Worm (Caenorhabditis elegans) whole organism, mixed stage, embryonic: Measurements from ENCODE around the gene F11G11.15.
"Not testable (repeated sequence)": the region's sequence is repeated elsewhere in the genome, so short reads cannot be mapped to it uniquely, and the experiment has no call there.

Experiments used
- M03D4.4 ChIP-seq: sonication (generic microtip); optimal IDR thresholded peaks from 2 replicates; lab custom pipeline; 2017; ENCODE audit warnings: mild to moderate bottlenecking, missing genetic modification characterization, missing compliant biosample characterization
- bed-3 ChIP-seq: fragments of 200-800 bp; sonication (Bioruptor generic); optimal IDR thresholded peaks from 3 replicates; lab custom pipeline; 2018; ENCODE audit warnings: mild to moderate bottlenecking, missing genetic modification characterization, moderate library complexity, missing compliant biosample characterization
- blmp-1 ChIP-seq: fragments of 150-350 bp; optimal IDR thresholded peaks from 2 replicates; lab custom pipeline; 2014; ENCODE audit warnings: missing biosample characterization, missing genetic modification characterization
- ceh-39 ChIP-seq: fragments of 150-350 bp; optimal IDR thresholded peaks from 2 replicates; lab custom pipeline; 2014; ENCODE audit warnings: missing biosample characterization, missing genetic modification characterization
- ceh-43 ChIP-seq: fragments of 200-800 bp; sonication (Bioruptor generic); optimal IDR thresholded peaks from 2 replicates; lab custom pipeline; 2018; ENCODE audit warnings: mild to moderate bottlenecking, missing genetic modification characterization, moderate library complexity, missing compliant biosample characterization
- ceh-83 ChIP-seq: fragments of 200-800 bp; sonication (Bioruptor generic); optimal IDR thresholded peaks from 2 replicates; lab custom pipeline; 2018; ENCODE audit warnings: mild to moderate bottlenecking, missing genetic modification characterization, missing compliant biosample characterization
- ces-1 ChIP-seq: fragments of 150-350 bp; optimal IDR thresholded peaks from 2 replicates; lab custom pipeline; 2014; ENCODE audit warnings: missing biosample characterization, missing genetic modification reagents, missing genetic modification characterization
- cnd-1 ChIP-seq: fragments of 200-800 bp; sonication (Bioruptor generic); optimal IDR thresholded peaks from 2 replicates; lab custom pipeline; 2018; ENCODE audit warnings: mild to moderate bottlenecking, missing genetic modification characterization, missing compliant biosample characterization
- drap-1 ChIP-seq: fragments of 200-800 bp; sonication (Bioruptor generic); optimal IDR thresholded peaks from 3 replicates; lab custom pipeline; 2018; ENCODE audit warnings: mild to moderate bottlenecking, missing genetic modification characterization, missing compliant biosample characterization
- elt-1 ChIP-seq: sonication (generic microtip); optimal IDR thresholded peaks from 2 replicates; lab custom pipeline; 2017; ENCODE audit warnings: missing genetic modification characterization, mild to moderate bottlenecking, missing compliant biosample characterization, antibody characterized with exemption, moderate library complexity, borderline replicate concordance; ENCODE audit not compliant: insufficient read depth
- elt-3 ChIP-seq: fragments of 150-350 bp; optimal IDR thresholded peaks from 2 replicates; lab custom pipeline; 2014; ENCODE audit warnings: missing biosample characterization, missing genetic modification characterization
- flh-1 ChIP-seq: fragments of 200-800 bp; sonication (Bioruptor generic); optimal IDR thresholded peaks from 2 replicates; lab custom pipeline; 2018; ENCODE audit warnings: mild to moderate bottlenecking, missing genetic modification characterization, moderate library complexity, missing compliant biosample characterization
- ham-2 ChIP-seq: fragments of 200-800 bp; sonication (Bioruptor generic); optimal IDR thresholded peaks from 2 replicates; lab custom pipeline; 2018; ENCODE audit warnings: mild to moderate bottlenecking, missing genetic modification characterization, missing compliant biosample characterization
- hlh-1 ChIP-seq: fragments of 150-350 bp; optimal IDR thresholded peaks from 2 replicates; lab custom pipeline; 2014; ENCODE audit warnings: missing biosample characterization, missing genetic modification reagents, missing genetic modification characterization
- lin-13 ChIP-seq: fragments of 150-350 bp; optimal IDR thresholded peaks from 2 replicates; lab custom pipeline; 2014; ENCODE audit warnings: missing biosample characterization, missing genetic modification characterization
- lin-32 ChIP-seq: fragments of 200-800 bp; sonication (Bioruptor generic); optimal IDR thresholded peaks from 2 replicates; lab custom pipeline; 2018; ENCODE audit warnings: mild to moderate bottlenecking, missing genetic modification characterization, missing compliant biosample characterization
- lsy-2 ChIP-seq: fragments of 150-350 bp; optimal IDR thresholded peaks from 2 replicates; lab custom pipeline; 2014; ENCODE audit warnings: missing biosample characterization, missing genetic modification characterization
- mab-5 ChIP-seq: fragments of 150-350 bp; optimal IDR thresholded peaks from 2 replicates; lab custom pipeline; 2014; ENCODE audit warnings: missing biosample characterization, missing genetic modification characterization
- mep-1 ChIP-seq: fragments of 150-350 bp; optimal IDR thresholded peaks from 2 replicates; lab custom pipeline; 2017; ENCODE audit warnings: missing biosample characterization, missing genetic modification reagents, missing genetic modification characterization, inconsistent platforms
- mls-2 ChIP-seq: sonication (generic microtip); optimal IDR thresholded peaks from 2 replicates; lab custom pipeline; 2016; ENCODE audit warnings: mild to moderate bottlenecking, missing genetic modification characterization, moderate library complexity, missing compliant biosample characterization
- nhr-12 ChIP-seq: fragments of 150-350 bp; optimal IDR thresholded peaks from 2 replicates; lab custom pipeline; 2014; ENCODE audit warnings: missing biosample characterization, missing genetic modification characterization
- nhr-2 ChIP-seq: fragments of 150-350 bp; optimal IDR thresholded peaks from 2 replicates; lab custom pipeline; 2014; ENCODE audit warnings: missing biosample characterization, missing genetic modification characterization
- nhr-237 ChIP-seq: fragments of 150-350 bp; optimal IDR thresholded peaks from 2 replicates; lab custom pipeline; 2014; ENCODE audit warnings: missing biosample characterization, missing genetic modification characterization
- nhr-28 ChIP-seq: fragments of 150-350 bp; optimal IDR thresholded peaks from 2 replicates; lab custom pipeline; 2014; ENCODE audit warnings: missing biosample characterization, missing genetic modification characterization
- nhr-76 ChIP-seq: sonication (generic microtip); optimal IDR thresholded peaks from 2 replicates; lab custom pipeline; 2017; ENCODE audit warnings: missing biosample characterization, missing genetic modification characterization
- pha-4 ChIP-seq: fragments of 150-350 bp; optimal IDR thresholded peaks from 2 replicates; lab custom pipeline; 2018; ENCODE audit warnings: missing biosample characterization, missing genetic modification reagents, missing genetic modification characterization
- sem-2 ChIP-seq: fragments of 200-800 bp; sonication (Bioruptor generic); optimal IDR thresholded peaks from 2 replicates; lab custom pipeline; 2018; ENCODE audit warnings: mild to moderate bottlenecking, missing genetic modification characterization, missing compliant biosample characterization
- snpc-4 ChIP-seq: fragments of 150-350 bp; optimal IDR thresholded peaks from 2 replicates; lab custom pipeline; 2014; ENCODE audit warnings: missing biosample characterization, missing genetic modification characterization
- sptf-1 ChIP-seq: sonication (generic microtip); optimal IDR thresholded peaks from 2 replicates; lab custom pipeline; 2017; ENCODE audit warnings: mild to moderate bottlenecking, missing genetic modification characterization, moderate library complexity, missing compliant biosample characterization
- tbx-8 ChIP-seq: fragments of 200-800 bp; sonication (Bioruptor generic); optimal IDR thresholded peaks from 2 replicates; lab custom pipeline; 2018; ENCODE audit warnings: mild to moderate bottlenecking, missing genetic modification characterization, moderate library complexity, missing compliant biosample characterization
- unc-120 ChIP-seq: sonication (generic microtip); optimal IDR thresholded peaks from 2 replicates; lab custom pipeline; 2017; ENCODE audit warnings: missing genetic modification characterization, missing compliant biosample characterization; ENCODE audit not compliant: poor library complexity, severe bottlenecking
- unc-39 ChIP-seq: fragments of 150-350 bp; optimal IDR thresholded peaks from 2 replicates; lab custom pipeline; 2014; ENCODE audit warnings: missing biosample characterization, missing genetic modification characterization
- unc-62 ChIP-seq: fragments of 150-350 bp; optimal IDR thresholded peaks from 2 replicates; lab custom pipeline; 2014; ENCODE audit warnings: missing biosample characterization, missing genetic modification reagents, missing genetic modification characterization
- zip-8 ChIP-seq: fragments of 150-350 bp; optimal IDR thresholded peaks from 2 replicates; lab custom pipeline; 2014; ENCODE audit warnings: missing biosample characterization, missing genetic modification characterization
- ztf-11 ChIP-seq: fragments of 150-350 bp; optimal IDR thresholded peaks from 2 replicates; lab custom pipeline; 2014; ENCODE audit warnings: missing biosample characterization, missing genetic modification characterization

Gene F11G11.15

DNA sequence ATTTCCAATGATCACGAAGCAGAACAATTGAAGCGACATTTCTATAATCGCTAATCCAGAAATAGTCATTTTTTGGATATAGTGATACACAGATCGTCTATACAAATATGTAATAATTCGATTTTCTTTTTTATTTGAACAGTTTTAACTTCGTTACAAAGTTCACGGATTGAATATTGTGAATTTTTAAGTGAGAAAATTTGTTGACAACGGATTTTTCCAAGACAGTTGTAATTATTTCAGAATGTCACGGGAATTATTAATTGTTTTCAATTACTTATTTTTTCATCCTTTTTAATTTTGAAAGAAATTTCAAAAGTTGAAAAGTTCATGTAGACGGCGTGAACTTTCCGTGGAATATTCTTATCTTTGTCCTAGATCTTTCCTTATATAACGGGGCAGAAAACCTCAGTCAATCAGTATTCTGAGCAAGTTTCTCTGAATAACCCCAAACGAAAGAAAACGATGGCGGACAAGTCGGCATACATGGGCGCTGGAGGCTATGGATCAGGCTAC is 32.4 kb upstream of the F11G11.15 start, which contains the start of the genes T23B7.2 and nspd-4:
TSS of gene T23B7.2 (minus strand) at position 101 of the 516 bp plus-strand sequence.
TSS of gene nspd-4 (plus strand) at position 466 of the 516 bp plus-strand sequence.
- not testable (repeated sequence) for TF ChIP-seq flh-1 (GFP tag; lab: Kevin White, UChicago); sem-2 (GFP tag; lab: Kevin White, UChicago); mep-1 (tag; lab: Kevin White, UChicago)

ce11 chrII:4849885-4850284 is 24.8 kb upstream of the F11G11.15 start, which contains the start of gene T23B7.3:
TSS of gene T23B7.3 (plus strand) at chrII:4850185.
- TF ChIP-seq ces-1 (GFP tag; lab: Kevin White, UChicago) (peak; percentile 5), nhr-2 (no peak), nhr-12 (tag; lab: Kevin White, UChicago) (no peak), lsy-2 (no peak), zip-8 (no peak), elt-1 (tag; lab: Kevin White, UChicago) (no peak), mab-5 (tag; lab: Kevin White, UChicago) (no peak)

ce11 chrII:4851594-4852106 is 23.0 kb upstream of the F11G11.15 start, which contains the start of gene dnj-9:
TSS of gene dnj-9 (plus strand) at chrII:4852056.
- peak; percentile 79 for TF ChIP-seq M03D4.4 (tag; lab: Kevin White, UChicago)
- peak; percentile 58 for TF ChIP-seq mab-5 (tag; lab: Kevin White, UChicago)
- no peak for TF ChIP-seq lin-32
- peak; percentile 82 for TF ChIP-seq lsy-2
- no peak for TF ChIP-seq nhr-76
- TF ChIP-seq snpc-4 (tag; lab: Kevin White, UChicago) = no peak
- peak; percentile 31 for TF ChIP-seq unc-62 (GFP tag; lab: Kevin White, UChicago)
- TF ChIP-seq lin-13 (tag; lab: Kevin White, UChicago) = peak; percentile 95
- no peak for TF ChIP-seq nhr-12 (tag; lab: Kevin White, UChicago)
- TF ChIP-seq flh-1 (GFP tag; lab: Kevin White, UChicago) = peak; percentile 34
- TF ChIP-seq nhr-2 = no peak
- no peak for TF ChIP-seq unc-39
- peak; percentile 60 for TF ChIP-seq ceh-39 (tag; lab: Kevin White, UChicago)
- TF ChIP-seq cnd-1 (tag; lab: Kevin White, UChicago) = peak; percentile 62
- TF ChIP-seq ham-2 (GFP tag; lab: Kevin White, UChicago) = no peak
- peak; percentile 91 for TF ChIP-seq mep-1 (tag; lab: Kevin White, UChicago)
- TF ChIP-seq elt-3 (tag; lab: Kevin White, UChicago) = peak; percentile 17
- TF ChIP-seq zip-8 = no peak
- TF ChIP-seq pha-4 (tag; lab: Kevin White, UChicago) = peak; percentile 70
- peak; percentile 9 for TF ChIP-seq ztf-11 (tag; lab: Kevin White, UChicago)
- TF ChIP-seq hlh-1 (tag; lab: Kevin White, UChicago) = peak; percentile 77
- peak; percentile 58 for TF ChIP-seq mls-2
- peak; percentile 15 for TF ChIP-seq blmp-1
- peak; percentile 59 for TF ChIP-seq ceh-43 (GFP tag; lab: Kevin White, UChicago)
- TF ChIP-seq ceh-83 = peak; percentile 59
- peak; percentile 87 for TF ChIP-seq sptf-1 (tag; lab: Kevin White, UChicago)
- TF ChIP-seq nhr-237 (tag; lab: Kevin White, UChicago) = peak; percentile 87
- TF ChIP-seq unc-120 (tag; lab: Kevin White, UChicago) = no peak
- TF ChIP-seq tbx-8 (GFP tag; lab: Kevin White, UChicago) = no peak
- peak; percentile 34 for TF ChIP-seq bed-3 (GFP tag; lab: Kevin White, UChicago)
- TF ChIP-seq drap-1 (GFP tag; lab: Kevin White, UChicago) = peak; percentile 13
- TF ChIP-seq elt-1 (tag; lab: Kevin White, UChicago) = no peak
- peak; percentile 59 for TF ChIP-seq ces-1 (GFP tag; lab: Kevin White, UChicago)
- no peak for TF ChIP-seq nhr-28 (tag; lab: Kevin White, UChicago)
- TF ChIP-seq sem-2 (GFP tag; lab: Kevin White, UChicago) = no peak
